Worm (Caenorhabditis elegans) whole organism, young adult: ENCODE data around the gene bli-6.

Experiments used
- B0019.2 ChIP-seq: fragments of 200-800 bp; sonication (Bioruptor generic); conservative IDR thresholded peaks from 2 replicates; pipeline ENCODE4 v1.3.6; 2022; ENCODE audit warnings: missing genetic modification reagents, missing genetic modification characterization, missing compliant biosample characterization
- B0035.1 ChIP-seq: sonication (generic microtip); optimal IDR thresholded peaks from 2 replicates; lab custom pipeline; 2016; ENCODE audit warnings: missing genetic modification characterization, mild to moderate bottlenecking, missing compliant biosample characterization, missing genotype, missing genetic modification reagents
- B0336.3 ChIP-seq: fragments of 200-800 bp; sonication (Bioruptor generic); IDR thresholded peaks from 2 replicates; pipeline ENCODE4 v1.3.6; 2022; ENCODE audit warnings: missing genetic modification characterization, missing compliant biosample characterization
- D2030.7 ChIP-seq: fragments of 200-800 bp; sonication (Bioruptor generic); IDR thresholded peaks from 2 replicates; pipeline ENCODE4 v1.3.6; 2022; ENCODE audit warnings: missing genetic modification reagents, missing genetic modification characterization, missing compliant biosample characterization
- F22D6.2 ChIP-seq: sonication (generic microtip); optimal IDR thresholded peaks from 2 replicates; lab custom pipeline; 2016; ENCODE audit warnings: mild to moderate bottlenecking, missing genetic modification characterization, missing compliant biosample characterization
- F33H1.4 ChIP-seq: fragments of 200-800 bp; sonication (Bioruptor generic); IDR thresholded peaks from 2 replicates; pipeline ENCODE4 v1.3.6; 2022; ENCODE audit warnings: missing genetic modification reagents, missing genetic modification characterization, missing compliant biosample characterization
- F55B11.4 ChIP-seq: sonication (generic microtip); optimal IDR thresholded peaks from 2 replicates; lab custom pipeline; 2016; ENCODE audit warnings: missing compliant biosample characterization, missing genetic modification characterization, borderline replicate concordance; ENCODE audit not compliant: insufficient read depth
- F57A8.1 ChIP-seq: fragments of 200-800 bp; sonication (Bioruptor generic); optimal IDR thresholded peaks from 2 replicates; lab custom pipeline; 2018; ENCODE audit warnings: mild to moderate bottlenecking, missing genetic modification characterization, moderate library complexity, missing compliant biosample characterization
- T26A5.8 ChIP-seq: sonication (generic microtip); optimal IDR thresholded peaks from 2 replicates; lab custom pipeline; 2016; ENCODE audit warnings: missing genetic modification characterization, missing compliant biosample characterization
- Y67H2A.10 ChIP-seq: fragments of 200-800 bp; sonication (Bioruptor generic); conservative IDR thresholded peaks from 2 replicates; pipeline ENCODE4 v1.3.6; 2022; ENCODE audit warnings: missing genetic modification reagents, missing genetic modification characterization, missing compliant biosample characterization
- Y79H2A.3 ChIP-seq: fragments of 200-800 bp; sonication (Bioruptor generic); conservative IDR thresholded peaks from 2 replicates; pipeline ENCODE4 v1.3.6; 2022; ENCODE audit warnings: missing genetic modification reagents, missing genetic modification characterization, missing compliant biosample characterization
- akir-1 ChIP-seq: fragments of 200-800 bp; sonication (Bioruptor generic); optimal IDR thresholded peaks from 2 replicates; lab custom pipeline; 2018; ENCODE audit warnings: mild to moderate bottlenecking, missing genetic modification characterization, moderate library complexity, missing compliant biosample characterization
- attf-3 ChIP-seq: fragments of 200-800 bp; sonication (Bioruptor generic); conservative IDR thresholded peaks from 2 replicates; pipeline ENCODE4 v1.3.6; 2022; ENCODE audit warnings: missing genetic modification reagents, missing genetic modification characterization, missing compliant biosample characterization
- ceh-91 ChIP-seq: fragments of 200-800 bp; sonication (Bioruptor generic); IDR thresholded peaks from 2 replicates; pipeline ENCODE4 v1.3.6; 2022; ENCODE audit warnings: missing genetic modification reagents, missing genetic modification characterization, missing compliant biosample characterization
- die-1 ChIP-seq: sonication (generic microtip); optimal IDR thresholded peaks from 2 replicates; lab custom pipeline; 2016; ENCODE audit warnings: missing genotype, mild to moderate bottlenecking, missing genetic modification characterization, missing compliant biosample characterization
- dox-1 ChIP-seq: fragments of 200-800 bp; sonication (Bioruptor generic); IDR thresholded peaks from 2 replicates; pipeline ENCODE4 v1.3.6; 2022; ENCODE audit warnings: missing genetic modification reagents, missing genetic modification characterization, missing compliant biosample characterization
- dpff-1 ChIP-seq: sonication (generic microtip); optimal IDR thresholded peaks from 2 replicates; lab custom pipeline; 2017; ENCODE audit warnings: mild to moderate bottlenecking, missing genetic modification characterization, missing compliant biosample characterization
- efl-1 ChIP-seq: fragments of 150-350 bp; optimal IDR thresholded peaks from 2 replicates; lab custom pipeline; 2014; ENCODE audit warnings: missing biosample characterization, missing genetic modification reagents, missing genetic modification characterization
- egl-44 ChIP-seq: fragments of 200-800 bp; sonication (Bioruptor generic); IDR thresholded peaks from 2 replicates; pipeline ENCODE4 v1.3.6; 2022; ENCODE audit warnings: missing genetic modification reagents, missing genetic modification characterization, missing compliant biosample characterization
- ets-4 ChIP-seq: fragments of 200-800 bp; sonication (Bioruptor generic); optimal IDR thresholded peaks from 2 replicates; lab custom pipeline; 2018; ENCODE audit warnings: mild to moderate bottlenecking, missing genetic modification characterization, missing compliant biosample characterization
- him-1 ChIP-seq: sonication (generic microtip); optimal IDR thresholded peaks from 2 replicates; lab custom pipeline; 2016; ENCODE audit warnings: missing genotype, missing genetic modification reagents, missing genetic modification characterization, missing compliant biosample characterization
- hlh-26 ChIP-seq: fragments of 200-800 bp; sonication (Bioruptor generic); conservative IDR thresholded peaks from 2 replicates; pipeline ENCODE4 v1.3.6; 2022; ENCODE audit warnings: missing genetic modification reagents, missing genetic modification characterization, missing compliant biosample characterization
- hmg-20 ChIP-seq: fragments of 200-800 bp; sonication (Bioruptor generic); IDR thresholded peaks from 2 replicates; pipeline ENCODE4 v1.3.6; 2022; ENCODE audit warnings: missing genetic modification reagents, missing genetic modification characterization, missing compliant biosample characterization
- hrde-1 ChIP-seq: sonication (generic microtip); optimal IDR thresholded peaks from 2 replicates; lab custom pipeline; 2016; ENCODE audit warnings: missing genetic modification characterization, mild to moderate bottlenecking, missing compliant biosample characterization, moderate library complexity, missing genotype, missing genetic modification reagents, borderline replicate concordance
- lag-1 ChIP-seq: fragments of 200-800 bp; sonication (Bioruptor generic); IDR thresholded peaks from 2 replicates; pipeline ENCODE4 v1.3.6; 2022; ENCODE audit warnings: missing genetic modification reagents, missing genetic modification characterization, missing compliant biosample characterization
- let-526 ChIP-seq: fragments of 200-800 bp; sonication (Bioruptor generic); IDR thresholded peaks from 2 replicates; pipeline ENCODE4 v1.3.6; 2022; ENCODE audit warnings: missing genetic modification reagents, missing genetic modification characterization, missing compliant biosample characterization
- lin-35 ChIP-seq, 3 experiments: fragments of 150-350 bp in 2 of 3; sonication (generic microtip) in 1 of 3; optimal IDR thresholded peaks; 2 replicates each; lab custom pipeline; 2014 to 2018; ENCODE audit warnings: missing biosample characterization in 3 of 3, missing genetic modification characterization in 3 of 3, missing genetic modification reagents in 3 of 3
- lsl-1 ChIP-seq: fragments of 200-800 bp; sonication (Bioruptor generic); optimal IDR thresholded peaks from 2 replicates; lab custom pipeline; 2018; ENCODE audit warnings: mild to moderate bottlenecking, missing genetic modification characterization, moderate library complexity, missing compliant biosample characterization
- lsy-27 ChIP-seq: sonication (generic microtip); optimal IDR thresholded peaks from 2 replicates; lab custom pipeline; 2017; ENCODE audit warnings: missing genetic modification characterization, mild to moderate bottlenecking, missing compliant biosample characterization, antibody characterized with exemption, missing genotype, borderline replicate concordance; ENCODE audit not compliant: insufficient read depth
- madf-6 ChIP-seq: fragments of 200-800 bp; sonication (Bioruptor generic); IDR thresholded peaks from 2 replicates; pipeline ENCODE4 v1.3.6; 2022; ENCODE audit warnings: missing genetic modification reagents, missing genetic modification characterization, missing compliant biosample characterization
- madf-8 ChIP-seq: fragments of 200-800 bp; sonication (Bioruptor generic); conservative IDR thresholded peaks from 2 replicates; pipeline ENCODE4 v1.3.6; 2022; ENCODE audit warnings: missing genetic modification reagents, missing genetic modification characterization, missing compliant biosample characterization
- mcd-1 ChIP-seq: fragments of 200-800 bp; sonication (Bioruptor generic); IDR thresholded peaks from 2 replicates; pipeline ENCODE4 v1.3.6; 2022; ENCODE audit warnings: missing genetic modification reagents, missing genetic modification characterization, missing compliant biosample characterization
- nfya-1 ChIP-seq: sonication (generic microtip); optimal IDR thresholded peaks from 2 replicates; lab custom pipeline; 2017; ENCODE audit warnings: antibody characterized with exemption, missing compliant biosample characterization, missing genetic modification characterization, borderline replicate concordance; ENCODE audit not compliant: insufficient read depth
- pbrm-1 ChIP-seq: fragments of 200-800 bp; sonication (Bioruptor generic); IDR thresholded peaks from 2 replicates; pipeline ENCODE4 v1.3.6; 2022; ENCODE audit warnings: missing genetic modification reagents, missing genetic modification characterization, missing compliant biosample characterization
- rcor-1 ChIP-seq: fragments of 200-800 bp; sonication (Bioruptor generic); IDR thresholded peaks from 2 replicates; pipeline ENCODE4 v1.3.6; 2022; ENCODE audit warnings: missing genetic modification reagents, missing genetic modification characterization, missing compliant biosample characterization
- rec-8 ChIP-seq, 2 experiments: sonication (generic microtip); optimal IDR thresholded peaks; 2 replicates each; lab custom pipeline; 2016; ENCODE audit warnings: mild to moderate bottlenecking in 2 of 2, missing genetic modification characterization in 2 of 2, missing genetic modification reagents in 2 of 2, missing genotype in 2 of 2, missing biosample characterization in 1 of 2, missing compliant biosample characterization in 1 of 2, moderate library complexity in 1 of 2
- repo-1 ChIP-seq: sonication (generic microtip); optimal IDR thresholded peaks from 2 replicates; lab custom pipeline; 2017; ENCODE audit warnings: mild to moderate bottlenecking, missing genetic modification characterization, missing compliant biosample characterization
- snpc-1.3 ChIP-seq: sonication (generic microtip); optimal IDR thresholded peaks from 2 replicates; lab custom pipeline; 2017; ENCODE audit warnings: missing genetic modification characterization, mild to moderate bottlenecking, missing compliant biosample characterization, antibody characterized with exemption, moderate library complexity, missing genotype, missing genetic modification reagents; ENCODE audit not compliant: insufficient read depth
- snpc-3.4 ChIP-seq: sonication (generic microtip); optimal IDR thresholded peaks from 2 replicates; lab custom pipeline; 2017; ENCODE audit warnings: missing genetic modification characterization, mild to moderate bottlenecking, missing compliant biosample characterization, antibody characterized with exemption, moderate library complexity, missing genotype, missing genetic modification reagents
- somi-1 ChIP-seq: fragments of 200-800 bp; sonication (Bioruptor generic); optimal IDR thresholded peaks from 2 replicates; lab custom pipeline; 2018; ENCODE audit warnings: mild to moderate bottlenecking, missing genetic modification characterization, missing compliant biosample characterization
- tbp1 ChIP-seq: fragments of 200-800 bp; sonication (Bioruptor generic); optimal IDR thresholded peaks from 2 replicates; lab custom pipeline; 2018; ENCODE audit warnings: mild to moderate bottlenecking, missing genetic modification characterization, missing compliant biosample characterization
- tlf-1 ChIP-seq: fragments of 200-800 bp; sonication (Bioruptor generic); optimal IDR thresholded peaks from 2 replicates; lab custom pipeline; 2018; ENCODE audit warnings: mild to moderate bottlenecking, missing genetic modification characterization, missing compliant biosample characterization
- unc-130 ChIP-seq: sonication (generic microtip); optimal IDR thresholded peaks from 2 replicates; lab custom pipeline; 2016; ENCODE audit warnings: missing genetic modification reagents, missing genetic modification characterization, missing compliant biosample characterization
- unc-62 ChIP-seq: fragments of 150-350 bp; optimal IDR thresholded peaks from 2 replicates; lab custom pipeline; 2014; ENCODE audit warnings: missing biosample characterization, missing genetic modification reagents, missing genetic modification characterization
- xnd-1 ChIP-seq: sonication (generic microtip); optimal IDR thresholded peaks from 2 replicates; lab custom pipeline; 2016; ENCODE audit warnings: missing genotype, missing genetic modification reagents, missing genetic modification characterization, missing compliant biosample characterization
- ztf-22 ChIP-seq: fragments of 200-800 bp; sonication (Bioruptor generic); optimal IDR thresholded peaks from 2 replicates; lab custom pipeline; 2018; ENCODE audit warnings: mild to moderate bottlenecking, missing genetic modification characterization, moderate library complexity, missing compliant biosample characterization
- ztf-3 ChIP-seq: fragments of 200-800 bp; sonication (Bioruptor generic); optimal IDR thresholded peaks from 2 replicates; lab custom pipeline; 2018; ENCODE audit warnings: mild to moderate bottlenecking, missing genetic modification characterization, missing compliant biosample characterization

The bli-6 gene

DNA sequence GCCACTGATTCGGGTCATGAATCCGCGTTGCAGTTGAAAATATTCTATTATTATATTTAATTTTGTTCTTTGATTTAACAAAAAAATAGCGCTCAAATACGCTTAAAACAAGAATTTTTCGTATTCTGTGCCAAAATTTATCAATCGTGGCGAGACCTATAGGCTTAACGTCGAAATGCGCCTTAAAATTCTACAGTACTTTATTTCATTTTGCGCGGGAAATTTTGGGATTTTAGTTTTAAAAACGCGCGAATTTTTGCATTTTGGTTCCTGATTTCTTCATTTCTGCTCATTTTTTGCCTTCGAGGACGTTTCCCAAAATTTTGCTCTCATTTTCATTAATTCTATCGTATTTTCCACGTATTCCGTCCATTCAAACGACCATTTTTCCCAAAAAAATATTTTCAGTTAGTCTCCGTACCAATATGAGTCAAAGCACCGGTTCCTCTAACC, 44.3 kb downstream of the bli-6 start, which contains the start of gene puf-11 (continued):
- TF ChIP-seq let-526 (GFP tag; lab: Robert Waterston, UW) (no peak), akir-1 (GFP tag; lab: Kevin White, UChicago) (no peak), B0035.1 (tag; lab: Kevin White, UChicago) (no peak), lin-35 (GFP tag; optimal IDR thresholded peaks at IDR 0.05; lab: Kevin White, UChicago) (peak in 1 of 3 experiments; percentile 48), hlh-26 (no peak), repo-1 (no peak), lsy-27 (tag; lab: Kevin White, UChicago) (no peak), madf-8 (peak; percentile 95), tbp1 (GFP tag; lab: Kevin White, UChicago) (peak; percentile 67), dpff-1 (no peak), ztf-3 (no peak), somi-1 (no peak), efl-1 (GFP tag; lab: Kevin White, UChicago) (peak; percentile 97), unc-62 (GFP tag; lab: Kevin White, UChicago) (no peak), tlf-1 (GFP tag; lab: Kevin White, UChicago) (peak; percentile 86), rec-8 (tag; optimal IDR thresholded peaks at IDR 0.05; lab: Kevin White, UChicago) (peak in 1 of 2 experiments; percentile 40), attf-3 (GFP tag; lab: Robert Waterston, UW) (peak; percentile 67), mcd-1 (GFP tag; lab: Robert Waterston, UW) (peak; percentile 58; the same call in 1 of the 2 replicates), egl-44 (GFP tag; lab: Robert Waterston, UW) (no peak), ztf-22 (GFP tag; lab: Kevin White, UChicago) (no peak), snpc-1.3 (peak; percentile 88), B0019.2 (GFP tag; lab: Robert Waterston, UW) (peak; percentile 78), xnd-1 (tag; lab: Kevin White, UChicago) (peak; percentile 99), hmg-20 (GFP tag; lab: Robert Waterston, UW) (no peak), nfya-1 (tag; lab: Kevin White, UChicago) (no peak), Y67H2A.10 (GFP tag; lab: Robert Waterston, UW) (0 out of 2 replicates have a peak, but pooled peaks have one; percentile 25), F22D6.2 (tag; lab: Kevin White, UChicago) (no peak), T26A5.8 (tag; lab: Kevin White, UChicago) (no peak), D2030.7 (GFP tag; lab: Robert Waterston, UW) (peak; percentile 94), hrde-1 (tag; lab: Kevin White, UChicago) (peak; percentile 86), lag-1 (no peak), lsl-1 (GFP tag; lab: Kevin White, UChicago) (peak; percentile 98), snpc-3.4 (tag; lab: Kevin White, UChicago) (peak; percentile 74), ceh-91 (GFP tag; lab: Robert Waterston, UW) (peak; percentile 96), F57A8.1 (no peak), unc-130 (GFP tag; lab: Kevin White, UChicago) (peak; percentile 79), F55B11.4 (tag; lab: Kevin White, UChicago) (no peak), madf-6 (GFP tag; lab: Robert Waterston, UW) (peak; percentile 98), F33H1.4 (GFP tag; lab: Robert Waterston, UW) (peak; percentile 98), B0336.3 (GFP tag; lab: Robert Waterston, UW) (peak; percentile 93), Y79H2A.3 (GFP tag; lab: Robert Waterston, UW) (0 out of 2 replicates have a peak, but pooled peaks have one; percentile 27), rcor-1 (GFP tag; lab: Robert Waterston, UW) (peak; percentile 82), pbrm-1 (GFP tag; lab: Robert Waterston, UW) (0 out of 2 replicates have a peak, but pooled peaks have one; percentile 37), ets-4 (GFP tag; lab: Kevin White, UChicago) (no peak), dox-1 (GFP tag; lab: Robert Waterston, UW) (peak; percentile 89), die-1 (tag; lab: Kevin White, UChicago) (no peak), him-1 (tag; lab: Kevin White, UChicago) (peak; percentile 28)
